Worm (Caenorhabditis elegans): ENCODE measurements around the gene top-2.

Gene top-2

ce11 chrII:11916945-11917344, 42.0 kb downstream of the top-2 start:
- TF ChIP-seq F57A8.1 (GFP tag; optimal IDR thresholded peaks at IDR 0.05), result no peak
- no peak for TF ChIP-seq T07F8.4 (tag; optimal IDR thresholded peaks at IDR 0.05)
- TF ChIP-seq mcd-1 (GFP tag; IDR thresholded peaks at IDR 0.05), result no peak
- TF ChIP-seq snpc-4 (GFP tag; optimal IDR thresholded peaks at IDR 0.05), result no peak
- TF ChIP-seq snpc-4 (tag; optimal IDR thresholded peaks at IDR 0.05), result no peak
- TF ChIP-seq tbx-9 (tag; optimal IDR thresholded peaks at IDR 0.05; ENCODE audit: borderline replicate concordance), result no peak
- no peak for TF ChIP-seq F39B2.1 (GFP tag; IDR thresholded peaks at IDR 0.05)
- TF ChIP-seq nhr-27 (tag; optimal IDR thresholded peaks at IDR 0.05), result no peak
- no peak for TF ChIP-seq hlh-12 (tag; optimal IDR thresholded peaks at IDR 0.05)
- TF ChIP-seq let-607 (tag; optimal IDR thresholded peaks at IDR 0.05), result peak in 1 of 2 experiments; percentile 17
- peak; percentile 63; the same call in 1 of the 2 replicates for TF ChIP-seq F37B4.10 (GFP tag; IDR thresholded peaks at IDR 0.05)
- no peak for TF ChIP-seq unc-130 (GFP tag; optimal IDR thresholded peaks at IDR 0.05)
- no peak for TF ChIP-seq nhr-179 (tag; optimal IDR thresholded peaks at IDR 0.05)
- TF ChIP-seq zfh-2 (GFP tag; conservative IDR thresholded peaks at IDR 0.05), result peak; percentile 79
- TF ChIP-seq lin-54 (GFP tag; optimal IDR thresholded peaks at IDR 0.05), result no peak
- TF ChIP-seq ama-1 (optimal IDR thresholded peaks at IDR 0.05), result no peak
- TF ChIP-seq ama-1 (GFP tag; optimal IDR thresholded peaks at IDR 0.05), result no peak
- TF ChIP-seq F49E8.2 (tag; optimal IDR thresholded peaks at IDR 0.05; ENCODE audit: insufficient read depth), result no peak
- TF ChIP-seq B0336.3 (GFP tag; IDR thresholded peaks at IDR 0.05), result no peak
- no peak for TF ChIP-seq let-526 (GFP tag; IDR thresholded peaks at IDR 0.05)
- no peak for TF ChIP-seq hmg-20 (GFP tag; IDR thresholded peaks at IDR 0.05)
- TF ChIP-seq aptf-2 (GFP tag; conservative IDR thresholded peaks at IDR 0.05), result no peak
- no peak for TF ChIP-seq rec-8 (tag; optimal IDR thresholded peaks at IDR 0.05)
- TF ChIP-seq sea-2 (GFP tag; IDR thresholded peaks at IDR 0.05), result no peak
- TF ChIP-seq D2030.7 (GFP tag; IDR thresholded peaks at IDR 0.05), result no peak
- TF ChIP-seq nhr-120 (GFP tag; IDR thresholded peaks at IDR 0.05), result no peak
- TF ChIP-seq egrh-3 (GFP tag; IDR thresholded peaks at IDR 0.05), result peak; percentile 33; the same call in 1 of the 2 replicates
- TF ChIP-seq K11D2.4 (GFP tag; IDR thresholded peaks at IDR 0.05), result 0 out of 2 replicates have a peak, but pooled peaks have one; percentile 19
- no peak for TF ChIP-seq F55B11.4 (tag; optimal IDR thresholded peaks at IDR 0.05; ENCODE audit: borderline replicate concordance, insufficient read depth)
- TF ChIP-seq ceh-91 (GFP tag; IDR thresholded peaks at IDR 0.05), result no peak
- peak; percentile 12 for TF ChIP-seq repo-1 (tag; optimal IDR thresholded peaks at IDR 0.05)

- TF ChIP-seq tbx-9 (tag; optimal IDR thresholded peaks at IDR 0.05; ENCODE audit: borderline replicate concordance), result peak; percentile 83
- peak; percentile 73; the same call in 1 of the 2 replicates for TF ChIP-seq ceh-58 (GFP tag; IDR thresholded peaks at IDR 0.05)
- TF ChIP-seq K11D2.4 (GFP tag; IDR thresholded peaks at IDR 0.05), result no peak
- no peak for TF ChIP-seq repo-1 (tag; optimal IDR thresholded peaks at IDR 0.05)
- no peak for TF ChIP-seq madf-10 (tag; optimal IDR thresholded peaks at IDR 0.05)
- no peak for TF ChIP-seq ceh-91 (GFP tag; IDR thresholded peaks at IDR 0.05)
- peak; percentile 82 for TF ChIP-seq tlf-1 (GFP tag; optimal IDR thresholded peaks at IDR 0.05)
- peak; percentile 51 for TF ChIP-seq snpc-4 (GFP tag; optimal IDR thresholded peaks at IDR 0.05)
- TF ChIP-seq snpc-4 (tag; optimal IDR thresholded peaks at IDR 0.05), result peak in 2 of 4 experiments; percentile 38 to 42
- TF ChIP-seq ceh-100 (GFP tag; IDR thresholded peaks at IDR 0.05), result peak; percentile 64
- TF ChIP-seq ama-1 (optimal IDR thresholded peaks at IDR 0.05), result no peak
- TF ChIP-seq ama-1 (GFP tag; optimal IDR thresholded peaks at IDR 0.05), result peak; percentile 7 to 93
- peak; percentile 69 for TF ChIP-seq xnd-1 (tag; optimal IDR thresholded peaks at IDR 0.05)
- no peak for TF ChIP-seq zfh-2 (GFP tag; conservative IDR thresholded peaks at IDR 0.05)
- peak; percentile 87 for TF ChIP-seq snpc-3.4 (tag; optimal IDR thresholded peaks at IDR 0.05)
- TF ChIP-seq madf-6 (GFP tag; IDR thresholded peaks at IDR 0.05), result peak; percentile 90
- peak; percentile 78 for TF ChIP-seq F10E7.11 (tag; optimal IDR thresholded peaks at IDR 0.05)
- no peak for TF ChIP-seq let-607 (tag; optimal IDR thresholded peaks at IDR 0.05)
- peak in 1 of 2 experiments; percentile 71 for TF ChIP-seq rec-8 (tag; optimal IDR thresholded peaks at IDR 0.05)
- TF ChIP-seq cebp-1 (GFP tag; IDR thresholded peaks at IDR 0.05), result no peak
- TF ChIP-seq cebp-1 (tag; optimal IDR thresholded peaks at IDR 0.05), result peak; percentile 72
- no peak for TF ChIP-seq F55B11.4 (tag; optimal IDR thresholded peaks at IDR 0.05; ENCODE audit: borderline replicate concordance, insufficient read depth)
- peak; percentile 94 for TF ChIP-seq madf-3 (GFP tag; IDR thresholded peaks at IDR 0.05)
- TF ChIP-seq egrh-3 (GFP tag; IDR thresholded peaks at IDR 0.05), result no peak
- TF ChIP-seq him-1 (tag; optimal IDR thresholded peaks at IDR 0.05), result peak; percentile 74
- TF ChIP-seq rpc-1 (optimal IDR thresholded peaks at IDR 0.05), result no peak
- no peak for TF ChIP-seq rpc-1 (tag; optimal IDR thresholded peaks at IDR 0.05)
- TF ChIP-seq cebp-2 (GFP tag; IDR thresholded peaks at IDR 0.05), result peak; percentile 70; the same call in 1 of the 2 replicates
- TF ChIP-seq ekl-4 (GFP tag; IDR thresholded peaks at IDR 0.05), result peak; percentile 93
These were observed 42.6 kb downstream of the top-2 start for ce11 chrII:11917530-11917952.

Measured in whole organism, young adult.